Fruit fly (Drosophila melanogaster): ENCODE results near the gene CG14693.

dm6 chr3R:10777274-10777673 is 37.6 kb downstream of the CG14693 start, which contains the start of the genes CG45076, CG45078 and fau:
- TF ChIP-seq tin (GFP tag; optimal IDR thresholded peaks at IDR 0.05) (no peak), prd (optimal IDR thresholded peaks at IDR 0.05) (no peak), prd (GFP tag; IDR thresholded peaks at IDR 0.05) (no peak), CG9797 (GFP tag; optimal IDR thresholded peaks at IDR 0.05) (no peak), CG9437 (GFP tag; optimal IDR thresholded peaks at IDR 0.05) (no peak), MTF-1 (GFP tag; optimal IDR thresholded peaks at IDR 0.05; ENCODE audit: borderline replicate concordance) (no peak), Deaf1 (tag; optimal IDR thresholded peaks at IDR 0.05) (no peak), mld (GFP tag; IDR thresholded peaks at IDR 0.05; ENCODE audit: partially characterized antibody) (no peak), Bgb (GFP tag; IDR thresholded peaks at IDR 0.05; ENCODE audit: partially characterized antibody) (no peak)
